Fruit fly (Drosophila melanogaster) whole organism, prepupa: ENCODE data around the gene qjt.
A peak's percentile ranks its signal among the peaks of the same experiment; 100 is the strongest.

Experiments used
- Blimp-1 ChIP-seq: fragments of 200-800 bp; sonication (Bioruptor generic); optimal IDR thresholded peaks from 3 replicates; lab custom pipeline; 2017; ENCODE audit warnings: missing biosample characterization, missing genetic modification characterization, mild to moderate bottlenecking, moderate library complexity, missing genetic modification reagents
- CG10631 ChIP-seq: fragments of 200-800 bp; sonication (Bioruptor generic); optimal IDR thresholded peaks from 2 replicates; lab custom pipeline; 2016; ENCODE audit warnings: missing biosample characterization, missing genetic modification characterization
- CG11294 ChIP-seq: fragments of 200-800 bp; sonication (Bioruptor generic); IDR thresholded peaks from 2 replicates; pipeline ENCODE4 v1.3.6; 2022; ENCODE audit warnings: missing biosample characterization, missing genetic modification characterization
- CG11762 ChIP-seq: fragments of 200-800 bp; sonication (Bioruptor generic); optimal IDR thresholded peaks from 3 replicates; lab custom pipeline; 2016; ENCODE audit warnings: missing biosample characterization, missing genetic modification characterization; ENCODE audit not compliant: insufficient read depth
- CG15336 ChIP-seq: fragments of 200-800 bp; sonication (Bioruptor generic); IDR thresholded peaks from 2 replicates; pipeline ENCODE4 v1.3.6; 2022; ENCODE audit warnings: missing biosample characterization, missing genetic modification characterization
- CG1621 ChIP-seq: fragments of 200-800 bp; sonication (Bioruptor generic); optimal IDR thresholded peaks from 3 replicates; lab custom pipeline; 2018; ENCODE audit warnings: missing biosample characterization, mild to moderate bottlenecking, missing genetic modification characterization
- CG16779 ChIP-seq: fragments of 200-800 bp; sonication (Bioruptor generic); optimal IDR thresholded peaks from 3 replicates; lab custom pipeline; 2017; ENCODE audit warnings: missing biosample characterization, mild to moderate bottlenecking, missing genetic modification characterization
- CG3032 ChIP-seq: fragments of 200-800 bp; optimal IDR thresholded peaks from 2 replicates; lab custom pipeline; 2019; ENCODE audit warnings: missing biosample characterization, mild to moderate bottlenecking, missing genetic modification characterization, moderate library complexity
- CG34406 ChIP-seq: fragments of 200-800 bp; sonication (Bioruptor generic); optimal IDR thresholded peaks from 3 replicates; lab custom pipeline; 2016; ENCODE audit warnings: missing biosample characterization, missing genetic modification characterization
- CG3919 ChIP-seq: fragments of 200-800 bp; sonication (Bioruptor generic); optimal IDR thresholded peaks from 3 replicates; lab custom pipeline; 2016; ENCODE audit warnings: missing biosample characterization, missing genetic modification characterization
- CG4318 ChIP-seq: fragments of 200-800 bp; sonication (Bioruptor generic); optimal IDR thresholded peaks from 3 replicates; lab custom pipeline; 2017; ENCODE audit warnings: missing biosample characterization, mild to moderate bottlenecking, missing genetic modification characterization
- CG6163 ChIP-seq: fragments of 200-800 bp; sonication (Bioruptor generic); IDR thresholded peaks from 3 replicates; pipeline ENCODE4 v1.3.6; 2022; ENCODE audit warnings: missing biosample characterization, missing genetic modification characterization
- CG6276 ChIP-seq: fragments of 200-800 bp; sonication (Bioruptor generic); optimal IDR thresholded peaks from 2 replicates; lab custom pipeline; 2017; ENCODE audit warnings: missing biosample characterization, mild to moderate bottlenecking, missing genetic modification characterization
- CG6792 ChIP-seq: fragments of 200-800 bp; sonication (Bioruptor generic); optimal IDR thresholded peaks from 3 replicates; lab custom pipeline; 2016; ENCODE audit warnings: missing biosample characterization, missing genetic modification characterization
- CG6808 ChIP-seq: fragments of 200-800 bp; sonication (Bioruptor generic); optimal IDR thresholded peaks from 3 replicates; lab custom pipeline; 2017; ENCODE audit warnings: missing biosample characterization, missing genetic modification characterization, mild to moderate bottlenecking, moderate library complexity, missing genetic modification reagents
- CG8119 ChIP-seq: fragments of 200-800 bp; sonication (Bioruptor generic); IDR thresholded peaks from 3 replicates; pipeline ENCODE4 v1.3.6; 2022; ENCODE audit warnings: missing biosample characterization, missing genetic modification characterization
- CG8319 ChIP-seq: fragments of 200-800 bp; sonication (Bioruptor generic); optimal IDR thresholded peaks from 3 replicates; lab custom pipeline; 2016; ENCODE audit warnings: missing biosample characterization, missing genetic modification characterization
- CG8632 ChIP-seq: fragments of 200-800 bp; sonication (Bioruptor generic); optimal IDR thresholded peaks from 3 replicates; lab custom pipeline; 2016; ENCODE audit warnings: missing biosample characterization, missing genetic modification characterization
- CG9139 ChIP-seq: fragments of 200-800 bp; sonication (Bioruptor generic); optimal IDR thresholded peaks from 3 replicates; lab custom pipeline; 2017; ENCODE audit warnings: missing biosample characterization, mild to moderate bottlenecking, missing genetic modification characterization
- Eip75B ChIP-seq: fragments of 200-800 bp; sonication (Bioruptor generic); optimal IDR thresholded peaks from 3 replicates; lab custom pipeline; 2016; ENCODE audit warnings: missing biosample characterization, missing genetic modification characterization
- Eip78C ChIP-seq: fragments of 200-800 bp; sonication (Bioruptor generic); peaks from one replicate; lab custom pipeline; 2016; ENCODE audit warnings: missing biosample characterization, missing genetic modification characterization
- Ets21C ChIP-seq: fragments of 200-800 bp; sonication (Bioruptor generic); optimal IDR thresholded peaks from 3 replicates; lab custom pipeline; 2016; ENCODE audit warnings: missing biosample characterization, missing genetic modification characterization
- Gug ChIP-seq: fragments of 200-800 bp; sonication (Bioruptor generic); IDR thresholded peaks from 2 replicates; pipeline ENCODE4 v1.3.6; 2022; ENCODE audit warnings: missing biosample characterization, missing genetic modification characterization
- Hr38 ChIP-seq: sonication (Bioruptor generic); optimal IDR thresholded peaks from 2 replicates; lab custom pipeline; 2016; ENCODE audit warnings: missing biosample characterization, missing genetic modification characterization
- Met ChIP-seq: fragments of 200-800 bp; sonication (Bioruptor generic); optimal IDR thresholded peaks from 3 replicates; lab custom pipeline; 2016; ENCODE audit warnings: missing biosample characterization, missing genetic modification characterization
- Smox ChIP-seq: fragments of 200-800 bp; sonication (Bioruptor generic); optimal IDR thresholded peaks from 3 replicates; lab custom pipeline; 2016; ENCODE audit warnings: missing biosample characterization, missing genetic modification characterization
- Sox102F ChIP-seq: fragments of 200-800 bp; sonication (Bioruptor generic); optimal IDR thresholded peaks from 2 replicates; lab custom pipeline; 2016; ENCODE audit warnings: missing biosample characterization, mild to moderate bottlenecking, missing genetic modification characterization
- Sox15 ChIP-seq: fragments of 200-800 bp; sonication (Bioruptor generic); optimal IDR thresholded peaks from 3 replicates; lab custom pipeline; 2016; ENCODE audit warnings: missing biosample characterization, missing genetic modification characterization
- dac ChIP-seq: fragments of 200-800 bp; sonication (Bioruptor generic); optimal IDR thresholded peaks from 2 replicates; lab custom pipeline; 2017; ENCODE audit warnings: missing biosample characterization, mild to moderate bottlenecking, missing genetic modification characterization
- dsx ChIP-seq: fragments of 200-800 bp; optimal IDR thresholded peaks from 3 replicates; lab custom pipeline; 2019; ENCODE audit warnings: missing biosample characterization, mild to moderate bottlenecking, missing genetic modification characterization, moderate library complexity; ENCODE audit not compliant: poor library complexity, severe bottlenecking
- eg ChIP-seq: fragments of 200-800 bp; sonication (Bioruptor generic); IDR thresholded peaks from 3 replicates; pipeline ENCODE4 v1.3.6; 2022; ENCODE audit warnings: missing biosample characterization, missing genetic modification characterization
- fd85E ChIP-seq: fragments of 200-800 bp; sonication (Bioruptor generic); optimal IDR thresholded peaks from 3 replicates; lab custom pipeline; 2016; ENCODE audit warnings: missing biosample characterization, missing genetic modification characterization
- fkh ChIP-seq: fragments of 200-800 bp; sonication (Bioruptor generic); optimal IDR thresholded peaks from 3 replicates; lab custom pipeline; 2017; ENCODE audit warnings: missing biosample characterization, mild to moderate bottlenecking, missing genetic modification characterization, moderate library complexity
- lz ChIP-seq: fragments of 200-800 bp; sonication (Bioruptor generic); optimal IDR thresholded peaks from 3 replicates; lab custom pipeline; 2016; ENCODE audit warnings: missing biosample characterization, missing genetic modification characterization
- pdm3 ChIP-seq: fragments of 200-800 bp; sonication (Bioruptor generic); optimal IDR thresholded peaks from 3 replicates; lab custom pipeline; 2016; ENCODE audit warnings: missing biosample characterization, missing genetic modification characterization
- spab ChIP-seq: fragments of 200-800 bp; sonication (Bioruptor generic); optimal IDR thresholded peaks from 2 replicates; lab custom pipeline; 2017; ENCODE audit warnings: missing biosample characterization, mild to moderate bottlenecking, missing genetic modification characterization, missing genetic modification reagents
- ss ChIP-seq, 2 experiments: fragments of 200-800 bp; sonication (Bioruptor generic); optimal IDR thresholded peaks; 2 replicates in 1 of 2; 3 replicates in 1 of 2; lab custom pipeline; 2017 to 2018; ENCODE audit warnings: mild to moderate bottlenecking in 2 of 2, missing biosample characterization in 2 of 2, missing genetic modification characterization in 2 of 2, moderate library complexity in 1 of 2
- svp ChIP-seq: fragments of 200-800 bp; sonication (Bioruptor generic); peaks from one replicate; lab custom pipeline; 2016; ENCODE audit warnings: missing biosample characterization, missing genetic modification characterization
- topi ChIP-seq: fragments of 200-800 bp; sonication (Bioruptor generic); optimal IDR thresholded peaks from 3 replicates; lab custom pipeline; 2016; ENCODE audit warnings: missing biosample characterization, missing genetic modification characterization
- vri ChIP-seq: fragments of 200-800 bp; sonication (Bioruptor generic); optimal IDR thresholded peaks from 3 replicates; lab custom pipeline; 2016; ENCODE audit warnings: missing biosample characterization, mild to moderate bottlenecking, missing genetic modification characterization

qjt gene

DNA sequence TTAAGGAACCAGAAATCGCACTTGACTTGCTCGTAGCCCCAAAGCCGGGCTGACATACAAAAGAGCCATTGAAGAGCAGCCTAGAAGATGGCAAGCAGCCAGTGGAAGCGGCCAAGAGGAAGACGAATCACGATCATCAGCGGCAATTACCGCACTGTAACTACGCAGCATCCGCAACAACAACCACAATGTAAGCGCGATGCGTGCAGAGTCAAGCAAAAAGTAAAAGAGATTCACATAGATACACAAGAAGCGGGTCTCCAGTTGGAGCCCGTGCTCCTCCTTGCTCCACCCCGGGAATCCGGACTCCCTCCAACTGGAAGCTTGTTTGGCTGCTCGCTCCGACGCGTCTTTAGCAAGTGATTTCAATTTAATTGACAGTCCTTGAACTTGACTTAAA, 12.8 kb downstream of the qjt start:
- no peak for TF ChIP-seq CG15336
- peak; percentile 3 for TF ChIP-seq Eip75B (GFP tag; lab: Kevin White, UChicago)
- TF ChIP-seq Blimp-1 = peak; percentile 10
- TF ChIP-seq CG1621 = peak; percentile 1
- peak; percentile 87 for TF ChIP-seq dsx
- peak; percentile 72 for TF ChIP-seq Eip78C (GFP tag; lab: Kevin White, UChicago)
- TF ChIP-seq CG11294 = no peak
- TF ChIP-seq ss (GFP tag; optimal IDR thresholded peaks at IDR 0.05; lab: Kevin White, UChicago) = peak in 1 of 2 experiments; percentile 93

DNA sequence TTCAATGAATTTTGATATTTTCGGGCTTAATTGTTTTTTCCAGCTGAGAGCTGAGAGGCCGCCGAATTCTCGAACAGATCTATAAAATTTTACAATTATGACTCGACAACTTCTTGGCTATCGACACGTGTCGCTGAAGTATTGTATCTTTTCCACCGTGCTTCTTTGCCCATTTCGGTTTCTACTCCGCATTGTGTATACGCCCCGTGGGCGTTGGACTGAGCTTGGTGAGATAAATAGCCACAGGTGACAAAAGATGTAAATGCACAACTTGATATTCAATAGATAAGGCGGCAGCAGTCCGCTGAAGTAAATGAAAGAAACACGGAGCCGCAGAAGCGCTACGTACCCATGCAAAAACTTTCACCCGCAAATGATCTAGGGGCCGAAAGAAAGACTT, 14.4 kb downstream of the qjt start:
- TF ChIP-seq Smox (GFP tag; lab: Kevin White, UChicago) = no peak
- TF ChIP-seq dac (GFP tag; lab: Kevin White, UChicago) = no peak
- no peak for TF ChIP-seq Hr38
- no peak for TF ChIP-seq CG8632 (GFP tag; lab: Kevin White, UChicago)
- TF ChIP-seq svp (GFP tag; lab: Kevin White, UChicago) = no peak
- TF ChIP-seq eg = peak; percentile 10; the same call in 1 of the 3 replicates

DNA sequence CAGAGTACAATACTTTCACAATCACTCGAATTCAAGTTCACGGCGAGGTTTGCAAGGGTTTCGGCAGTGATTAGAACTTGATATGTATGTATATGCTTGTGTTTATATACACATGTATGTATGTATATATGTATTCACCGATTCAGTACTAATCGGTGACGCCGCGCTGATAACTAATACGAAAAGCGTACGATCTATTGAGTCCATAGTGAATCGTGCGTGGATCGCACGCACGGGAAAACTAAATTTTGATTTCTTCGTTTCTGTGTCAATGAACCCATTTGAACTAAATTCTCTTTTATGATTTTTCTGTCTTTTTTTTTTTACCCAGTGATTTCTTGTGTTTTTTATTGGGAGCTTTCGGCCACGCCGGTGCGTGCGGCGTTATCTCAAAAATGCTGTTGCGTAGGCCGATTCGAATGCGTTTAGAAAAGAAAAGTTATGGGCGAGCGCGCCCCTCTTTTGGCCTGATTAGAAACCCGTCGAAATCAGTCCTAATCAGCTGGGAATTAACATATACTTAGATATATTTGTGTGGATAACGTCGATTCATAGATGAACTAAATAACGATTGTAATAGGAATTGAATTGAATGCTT, 15.0 kb downstream of the qjt start:
- TF ChIP-seq Sox15 (GFP tag; lab: Kevin White, UChicago) (no peak), vri (peak; percentile 6), fkh (peak; percentile 12)

DNA sequence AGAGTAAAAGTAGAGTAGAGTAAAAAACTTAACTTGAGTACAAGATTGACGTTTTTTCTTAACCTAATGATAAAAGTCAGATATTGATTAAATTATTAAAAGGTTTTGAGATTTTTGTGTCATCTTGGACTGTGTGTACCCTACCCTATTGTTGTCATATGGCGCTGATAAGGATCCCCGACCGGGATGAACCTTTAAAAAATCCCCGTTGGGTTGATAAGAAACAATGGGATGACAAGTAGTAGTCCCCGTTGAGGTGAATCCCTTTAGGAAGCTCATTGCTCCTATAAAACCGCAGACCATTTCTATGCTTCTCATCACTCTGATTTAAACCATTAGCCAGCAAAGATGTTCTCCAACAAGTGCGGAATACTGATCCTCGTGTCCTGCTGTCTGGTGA, 15.6 kb downstream of the qjt start, which contains the start of gene edin:
Gene edin, plus strand, starts transcription at position 340 of the 400 bp plus-strand sequence.
- TF ChIP-seq pdm3 (GFP tag; lab: Kevin White, UChicago) = no peak
- peak; percentile 84 for TF ChIP-seq svp (GFP tag; lab: Kevin White, UChicago)

DNA sequence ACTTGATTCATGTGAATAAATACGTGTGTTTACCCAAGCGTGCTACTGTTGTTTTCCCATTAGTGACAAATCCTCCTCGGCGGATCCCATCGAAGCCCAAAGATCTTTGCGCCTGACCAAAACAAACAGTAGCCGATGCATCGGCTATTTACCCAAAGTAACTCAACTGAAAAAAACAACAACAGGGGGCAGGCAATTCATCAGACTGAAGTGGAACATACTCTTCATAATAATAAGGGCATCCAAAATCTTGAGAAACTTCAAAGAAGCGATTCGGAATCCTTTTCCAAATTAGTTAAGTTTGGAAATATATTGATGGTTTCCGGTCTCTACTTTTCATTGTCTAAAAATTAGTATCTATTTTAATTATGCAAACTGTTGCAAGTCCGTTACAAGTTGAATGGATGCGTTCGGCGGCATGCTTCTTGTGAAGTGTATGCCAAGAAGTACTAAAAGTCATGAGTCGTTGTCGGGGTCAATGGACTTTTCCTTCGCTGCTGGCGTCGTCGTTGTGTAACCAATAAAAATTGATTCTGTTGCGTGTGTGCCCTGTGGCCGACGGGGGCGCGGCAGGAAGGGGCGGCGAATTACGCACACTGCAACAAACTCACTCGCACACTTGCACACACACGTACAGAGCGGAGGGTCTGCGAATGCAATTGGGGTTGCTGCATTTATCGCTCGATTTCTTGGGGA, 16.5 kb downstream of the qjt start:
- TF ChIP-seq svp (GFP tag; lab: Kevin White, UChicago) = peak; percentile 95
- peak; percentile 28 for TF ChIP-seq CG1621
- peak; percentile 70 for TF ChIP-seq CG6808 (GFP tag; lab: Kevin White, UChicago)
- TF ChIP-seq CG10631 = peak; percentile 44
- no peak for TF ChIP-seq Gug
- peak; percentile 57 for TF ChIP-seq CG6792 (GFP tag; lab: Kevin White, UChicago)
- no peak for TF ChIP-seq fd85E
- TF ChIP-seq CG11294 = no peak
- TF ChIP-seq spab = peak; percentile 63
- peak; percentile 84 for TF ChIP-seq Met
- TF ChIP-seq CG15336 = peak; percentile 23; the same call in 1 of the 2 replicates
- peak; percentile 69 for TF ChIP-seq Ets21C (GFP tag; lab: Kevin White, UChicago)
- TF ChIP-seq Hr38 = no peak
- TF ChIP-seq CG9139 (GFP tag; lab: Kevin White, UChicago) = no peak
- peak; percentile 82 for TF ChIP-seq Sox102F (GFP tag; lab: Kevin White, UChicago)
- peak; percentile 61 for TF ChIP-seq fkh
- TF ChIP-seq CG8319 (GFP tag; lab: Kevin White, UChicago) = peak; percentile 56
- peak; percentile 68 for TF ChIP-seq CG34406 (GFP tag; lab: Kevin White, UChicago)
- peak; percentile 71 for TF ChIP-seq CG3919
- peak; percentile 38 for TF ChIP-seq CG11762
- peak; percentile 20 for TF ChIP-seq CG16779
- no peak for TF ChIP-seq eg
- TF ChIP-seq lz (GFP tag; lab: Kevin White, UChicago) = peak; percentile 64
- TF ChIP-seq dsx = peak; percentile 43
- TF ChIP-seq Smox (GFP tag; lab: Kevin White, UChicago) = peak; percentile 76
- TF ChIP-seq Eip78C (GFP tag; lab: Kevin White, UChicago) = peak; percentile 94
- TF ChIP-seq CG6163 (GFP tag; lab: Robert Waterston, UW) = peak; percentile 69; the same call in 2 of the 3 replicates
- peak; percentile 78 for TF ChIP-seq vri
- TF ChIP-seq topi (GFP tag; lab: Kevin White, UChicago) = peak; percentile 83
- TF ChIP-seq CG6276 = peak; percentile 26
- TF ChIP-seq CG8119 (GFP tag; lab: Robert Waterston, UW) = peak; percentile 53
- peak; percentile 54 for TF ChIP-seq CG3032
- peak; percentile 55 for TF ChIP-seq CG8632 (GFP tag; lab: Kevin White, UChicago)
- TF ChIP-seq pdm3 (GFP tag; lab: Kevin White, UChicago) = peak; percentile 77
- no peak for TF ChIP-seq CG4318
- peak; percentile 67 for TF ChIP-seq Eip75B (GFP tag; lab: Kevin White, UChicago)
